Fruit fly (Drosophila melanogaster) whole organism, adult: Measurements from ENCODE around the gene CG2310.

Experiments used
- CG11617 ChIP-seq: fragments of 200-800 bp; sonication (Bioruptor generic); optimal IDR thresholded peaks from 2 replicates; lab custom pipeline; 2017; ENCODE audit warnings: mild to moderate bottlenecking, missing biosample characterization, missing genetic modification reagents, missing genetic modification characterization
- CG12768 ChIP-seq: fragments of 200-800 bp; sonication (Bioruptor generic); optimal IDR thresholded peaks from 2 replicates; lab custom pipeline; 2017; ENCODE audit warnings: missing biosample characterization, missing genetic modification characterization, mild to moderate bottlenecking, moderate library complexity, missing genetic modification reagents
- CG14711 ChIP-seq: fragments of 200-800 bp; sonication (Bioruptor generic); optimal IDR thresholded peaks from 2 replicates; lab custom pipeline; 2018; ENCODE audit warnings: missing biosample characterization, mild to moderate bottlenecking, missing genetic modification characterization, moderate library complexity
- CG1620 ChIP-seq: fragments of 200-800 bp; sonication (Bioruptor generic); optimal IDR thresholded peaks from 2 replicates; lab custom pipeline; 2016; ENCODE audit warnings: missing biosample characterization, missing genetic modification characterization
- CG33017 ChIP-seq: fragments of 200-800 bp; sonication (Bioruptor generic); optimal IDR thresholded peaks from 2 replicates; lab custom pipeline; 2018; ENCODE audit warnings: missing biosample characterization, mild to moderate bottlenecking, missing genetic modification characterization, moderate library complexity
- CG5204 ChIP-seq: fragments of 200-800 bp; sonication (Bioruptor generic); optimal IDR thresholded peaks from 2 replicates; lab custom pipeline; 2016; ENCODE audit warnings: missing biosample characterization, missing genetic modification characterization
- CG7045 ChIP-seq: fragments of 200-800 bp; sonication (Bioruptor generic); optimal IDR thresholded peaks from 2 replicates; lab custom pipeline; 2017; ENCODE audit warnings: missing biosample characterization, mild to moderate bottlenecking, missing genetic modification characterization
- CG7101 ChIP-seq: fragments of 200-800 bp; sonication (Bioruptor generic); optimal IDR thresholded peaks from 2 replicates; lab custom pipeline; 2018; ENCODE audit warnings: missing biosample characterization, mild to moderate bottlenecking, missing genetic modification characterization, moderate library complexity
- Clk ChIP-seq: fragments of 200-800 bp; sonication (Bioruptor generic); optimal IDR thresholded peaks from 2 replicates; lab custom pipeline; 2017; ENCODE audit warnings: missing biosample characterization, missing genetic modification characterization
- Crg-1 ChIP-seq: fragments of 200-800 bp; sonication (Bioruptor generic); optimal IDR thresholded peaks from 2 replicates; lab custom pipeline; 2016; ENCODE audit warnings: missing biosample characterization, missing genetic modification characterization
- Hr96 ChIP-seq: fragments of 200-800 bp; sonication (Bioruptor generic); optimal IDR thresholded peaks from 2 replicates; lab custom pipeline; 2016; ENCODE audit warnings: missing biosample characterization, missing genetic modification characterization
- Mnt ChIP-seq: fragments of 200-800 bp; sonication (Bioruptor generic); optimal IDR thresholded peaks from 2 replicates; lab custom pipeline; 2016; ENCODE audit warnings: missing biosample characterization, mild to moderate bottlenecking, missing genetic modification characterization
- bab1 ChIP-seq: fragments of 200-800 bp; sonication (Bioruptor generic); optimal IDR thresholded peaks from 3 replicates; lab custom pipeline; 2019; ENCODE audit warnings: missing biosample characterization, mild to moderate bottlenecking, missing genetic modification characterization, moderate library complexity
- cic ChIP-seq: fragments of 200-800 bp; sonication (Bioruptor generic); optimal IDR thresholded peaks from 2 replicates; lab custom pipeline; 2017; ENCODE audit warnings: missing biosample characterization, mild to moderate bottlenecking, missing genetic modification characterization, moderate library complexity
- cnc ChIP-seq, 2 experiments: fragments of >200 bp; optimal IDR thresholded peaks; 2 replicates each; lab custom pipeline; 2017
- kay ChIP-seq: fragments of 200-800 bp; sonication (Bioruptor generic); peaks from one replicate; lab custom pipeline; 2016; ENCODE audit warnings: missing biosample characterization, missing genetic modification characterization, borderline replicate concordance
- ovo ChIP-seq: fragments of 200-800 bp; sonication (Bioruptor generic); optimal IDR thresholded peaks from 2 replicates; lab custom pipeline; 2016; ENCODE audit warnings: missing biosample characterization, missing genetic modification characterization
- pad ChIP-seq: fragments of 200-800 bp; sonication (Bioruptor generic); optimal IDR thresholded peaks from 3 replicates; lab custom pipeline; 2017; ENCODE audit warnings: missing biosample characterization, missing genetic modification characterization, mild to moderate bottlenecking, moderate library complexity, missing genetic modification reagents
- tj ChIP-seq: fragments of 200-800 bp; sonication (Bioruptor generic); optimal IDR thresholded peaks from 3 replicates; lab custom pipeline; 2017; ENCODE audit warnings: missing biosample characterization, mild to moderate bottlenecking, missing genetic modification characterization, moderate library complexity
- toe ChIP-seq: fragments of 200-800 bp; sonication (Bioruptor generic); optimal IDR thresholded peaks from 2 replicates; lab custom pipeline; 2016; ENCODE audit warnings: missing biosample characterization, missing genetic modification characterization

CG2310 gene

dm6 chr3R:29493242-29493944 is at the start of gene CG2310, which contains the start of gene Diedel:
TSS of gene CG2310 (minus strand) at chr3R:29493518.
TSS of gene Diedel (plus strand) at chr3R:29493852.
- TF ChIP-seq ovo (GFP tag; lab: Kevin White, UChicago): no peak
- TF ChIP-seq CG12768 (GFP tag; lab: Kevin White, UChicago): no peak
- TF ChIP-seq bab1 (GFP tag; lab: Kevin White, UChicago): peak; percentile 12
- TF ChIP-seq CG1620: no peak
- TF ChIP-seq CG7045: no peak
- peak; percentile 86 for TF ChIP-seq Mnt (GFP tag; lab: Kevin White, UChicago)
- TF ChIP-seq CG11617 (GFP tag; lab: Kevin White, UChicago): peak; percentile 70
- TF ChIP-seq tj (GFP tag; lab: Kevin White, UChicago): peak; percentile 44

dm6 chr3R:29540948-29541741 is 47.8 kb upstream of the CG2310 start:
- TF ChIP-seq Mnt (GFP tag; lab: Kevin White, UChicago) (no peak), toe (GFP tag; lab: Kevin White, UChicago) (no peak), bab1 (GFP tag; lab: Kevin White, UChicago) (no peak), cic (no peak), CG7101 (tag; lab: Kevin White, UChicago) (no peak), CG11617 (GFP tag; lab: Kevin White, UChicago) (no peak), Hr96 (GFP tag; lab: Kevin White, UChicago) (no peak), tj (GFP tag; lab: Kevin White, UChicago) (no peak), CG7045 (no peak), cnc (optimal IDR thresholded peaks at IDR 0.05; lab: Kevin White, UChicago) (no peak), Crg-1 (no peak)

- TF ChIP-seq CG12768 (GFP tag; lab: Kevin White, UChicago) (no peak), tj (GFP tag; lab: Kevin White, UChicago) (no peak), Crg-1 (no peak), toe (GFP tag; lab: Kevin White, UChicago) (no peak), cnc (optimal IDR thresholded peaks at IDR 0.05; lab: Kevin White, UChicago) (no peak)
Observed at dm6 chr3R:29538436-29538835, 45.1 kb upstream of the CG2310 start.

- TF ChIP-seq CG12768 (GFP tag; lab: Kevin White, UChicago) (no peak), CG5204 (no peak), CG1620 (no peak), CG7045 (no peak), Clk (no peak), ovo (GFP tag; lab: Kevin White, UChicago) (no peak), CG14711 (no peak), cic (no peak), CG7101 (tag; lab: Kevin White, UChicago) (no peak), bab1 (GFP tag; lab: Kevin White, UChicago) (no peak), Hr96 (GFP tag; lab: Kevin White, UChicago) (no peak), Mnt (GFP tag; lab: Kevin White, UChicago) (no peak)
Observed at dm6 chr3R:29526565-29526964, 33.2 kb upstream of the CG2310 start.

dm6 chr3R:29523978-29524775 is 30.9 kb upstream of the CG2310 start:
- no peak for TF ChIP-seq CG7045
- TF ChIP-seq CG7101 (tag; lab: Kevin White, UChicago): no peak

- TF ChIP-seq CG5204: no peak
Observed at dm6 chr3R:29522164-29522563, 28.8 kb upstream of the CG2310 start.

dm6 chr3R:29520215-29520614 is 26.9 kb upstream of the CG2310 start:
- TF ChIP-seq CG33017 (tag; lab: Kevin White, UChicago): no peak
- TF ChIP-seq Mnt (GFP tag; lab: Kevin White, UChicago): no peak
- no peak for TF ChIP-seq CG11617 (GFP tag; lab: Kevin White, UChicago)

- no peak for TF ChIP-seq Crg-1
- no peak for TF ChIP-seq tj (GFP tag; lab: Kevin White, UChicago)
- TF ChIP-seq kay (GFP tag; lab: Kevin White, UChicago): no peak
- no peak for TF ChIP-seq CG5204
- TF ChIP-seq Clk: no peak
- TF ChIP-seq CG12768 (GFP tag; lab: Kevin White, UChicago): no peak
- no peak for TF ChIP-seq pad (GFP tag; lab: Kevin White, UChicago)
- TF ChIP-seq toe (GFP tag; lab: Kevin White, UChicago): no peak
Observed at dm6 chr3R:29519332-29519731, 26.0 kb upstream of the CG2310 start.
